Worm (Caenorhabditis elegans) whole organism, L1 larva: Measurements from ENCODE around the gene C01C4.2.

Experiments
- ama-1 ChIP-seq: fragments of 150-350 bp; optimal IDR thresholded peaks from 2 replicates; lab custom pipeline; 2014
- ceh-82 ChIP-seq, 3 experiments: fragments of 150-350 bp in 1 of 3; sonication (generic microtip) in 2 of 3; optimal IDR thresholded peaks; 2 replicates each; lab custom pipeline; 2014 to 2017; ENCODE audit warnings: missing biosample characterization in 3 of 3, missing genetic modification characterization in 3 of 3
- isw-1 ChIP-seq: fragments of 200-800 bp; sonication (Bioruptor generic); IDR thresholded peaks from 2 replicates; pipeline ENCODE4 v1.3.6; 2022; ENCODE audit warnings: missing genetic modification characterization, missing compliant biosample characterization
- jun-1 ChIP-seq: fragments of 150-350 bp; optimal IDR thresholded peaks from 2 replicates; lab custom pipeline; 2014; ENCODE audit warnings: missing biosample characterization, missing genetic modification reagents, missing genetic modification characterization
- lin-14 ChIP-seq: fragments of 200-800 bp; sonication (Bioruptor generic); optimal IDR thresholded peaks from 2 replicates; lab custom pipeline; 2018; ENCODE audit warnings: mild to moderate bottlenecking, missing genetic modification characterization, moderate library complexity, missing compliant biosample characterization
- mdl-1 ChIP-seq, 2 experiments: fragments of 150-350 bp; optimal IDR thresholded peaks; 2 replicates each; lab custom pipeline; 2014 to 2017; ENCODE audit warnings: missing biosample characterization in 2 of 2, missing genetic modification characterization in 2 of 2, inconsistent platforms in 1 of 2
- nhr-11 ChIP-seq: fragments of 150-350 bp; optimal IDR thresholded peaks from 2 replicates; lab custom pipeline; 2014; ENCODE audit warnings: missing biosample characterization, missing genetic modification characterization
- nhr-237 ChIP-seq: fragments of 150-350 bp; optimal IDR thresholded peaks from 2 replicates; lab custom pipeline; 2014; ENCODE audit warnings: missing biosample characterization, missing genetic modification characterization
- nhr-76 ChIP-seq: sonication (generic microtip); optimal IDR thresholded peaks from 2 replicates; lab custom pipeline; 2017; ENCODE audit warnings: missing biosample characterization, missing genetic modification characterization
- nhr-77 ChIP-seq: fragments of 150-350 bp; optimal IDR thresholded peaks from 2 replicates; lab custom pipeline; 2014; ENCODE audit warnings: missing biosample characterization, missing genetic modification characterization
- pag-3 ChIP-seq: sonication (generic microtip); optimal IDR thresholded peaks from 2 replicates; lab custom pipeline; 2017; ENCODE audit warnings: missing genetic modification characterization, mild to moderate bottlenecking, missing compliant biosample characterization, antibody characterized with exemption, borderline replicate concordance; ENCODE audit not compliant: insufficient read depth
- unc-130 ChIP-seq: fragments of 150-350 bp; optimal IDR thresholded peaks from 2 replicates; lab custom pipeline; 2017; ENCODE audit warnings: missing biosample characterization, missing genetic modification characterization, inconsistent platforms

ce11 chrX:3714797-3715196 lies at the start of gene C01C4.2:
- TF ChIP-seq nhr-77 (no peak), nhr-11 (tag; lab: Kevin White, UChicago) (no peak), lin-14 (GFP tag; lab: Kevin White, UChicago) (no peak), jun-1 (tag; lab: Kevin White, UChicago) (no peak), nhr-76 (tag; lab: Kevin White, UChicago) (no peak), pag-3 (no peak), mdl-1 (tag; optimal IDR thresholded peaks at IDR 0.05; lab: Kevin White, UChicago) (no peak), isw-1 (GFP tag; lab: Robert Waterston, UW) (no peak), ceh-82 (tag; optimal IDR thresholded peaks at IDR 0.05; lab: Kevin White, UChicago) (no peak), nhr-237 (no peak), unc-130 (no peak), ama-1 (lab: Kevin White, UChicago) (no peak)
